Worm (Caenorhabditis elegans): ENCODE data around the gene C06H2.7.

ce11 chrV:11104408-11104807 is 40.2 kb downstream of the C06H2.7 start:
- TF ChIP-seq tbx-2 (tag; optimal IDR thresholded peaks at IDR 0.05), result no peak
- no peak for TF ChIP-seq sox-4 (tag; optimal IDR thresholded peaks at IDR 0.05)
- no peak for TF ChIP-seq ceh-9 (tag; optimal IDR thresholded peaks at IDR 0.05)
- no peak for TF ChIP-seq ets-4 (tag; optimal IDR thresholded peaks at IDR 0.05)
- no peak for TF ChIP-seq ttx-3 (tag; optimal IDR thresholded peaks at IDR 0.05)
- no peak for TF ChIP-seq ama-1 (optimal IDR thresholded peaks at IDR 0.05)
- no peak for TF ChIP-seq unc-3 (GFP tag; conservative IDR thresholded peaks at IDR 0.05)
- no peak for TF ChIP-seq unc-3 (tag; optimal IDR thresholded peaks at IDR 0.05)
- TF ChIP-seq Y22D7AL.16 (tag; optimal IDR thresholded peaks at IDR 0.05), result no peak
- TF ChIP-seq pag-3 (tag; optimal IDR thresholded peaks at IDR 0.05; ENCODE audit: borderline replicate concordance), result no peak
- TF ChIP-seq tbx-7 (tag; optimal IDR thresholded peaks at IDR 0.05), result no peak
